Worm (Caenorhabditis elegans) whole organism, early embryonic: ENCODE results near the gene R02D5.8.

ENCODE experiments used
- ama-1 ChIP-seq: fragments of 150-350 bp; optimal IDR thresholded peaks from 2 replicates; lab custom pipeline; 2014
- scrt-1 ChIP-seq: fragments of 200-800 bp; sonication (Bioruptor generic); IDR thresholded peaks from 2 replicates; pipeline ENCODE4 v1.3.6; 2022; ENCODE audit warnings: missing genetic modification characterization, missing compliant biosample characterization

DNA sequence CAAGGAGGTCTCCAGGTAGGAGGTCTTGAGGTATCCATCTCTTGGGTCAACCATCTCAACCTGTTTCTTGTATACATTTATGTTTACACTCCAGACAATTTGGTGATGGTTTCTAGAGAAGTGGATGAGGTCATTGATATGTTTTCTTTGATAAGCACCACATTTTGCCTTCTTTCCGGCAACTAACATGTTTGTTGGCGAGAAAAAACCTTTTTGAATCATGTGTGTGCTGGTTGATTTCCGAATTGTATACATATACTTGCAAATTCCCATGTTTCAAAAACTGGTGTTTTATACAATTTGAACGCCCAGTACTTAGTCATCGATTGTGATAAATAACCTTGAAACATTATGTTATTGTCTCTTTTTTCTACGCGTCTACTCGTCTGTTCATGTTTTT lies 15.0 kb downstream of the R02D5.8 start:
- TF ChIP-seq ama-1 (lab: Kevin White, UChicago) = no peak
- TF ChIP-seq scrt-1 (GFP tag; lab: Robert Waterston, UW) = no peak
